Fruit fly (Drosophila melanogaster) whole organism, embryonic: ENCODE measurements around the gene CG8176.
A peak's percentile ranks its signal among the peaks of the same experiment; 100 is the strongest.

ENCODE experiments used
- Abd-B ChIP-seq: fragments of 200-800 bp; sonication (Bioruptor generic); optimal IDR thresholded peaks from 2 replicates; lab custom pipeline; 2018; ENCODE audit warnings: missing biosample characterization, mild to moderate bottlenecking, missing genetic modification characterization, moderate library complexity
- Atf6 ChIP-seq: fragments of 200-800 bp; sonication (Bioruptor generic); IDR thresholded peaks from 2 replicates; pipeline ENCODE4 v1.3.6; 2022; ENCODE audit warnings: missing biosample characterization, missing genetic modification characterization
- C15 ChIP-seq: fragments of 200-800 bp; sonication (Bioruptor generic); IDR thresholded peaks from 3 replicates; pipeline ENCODE4 v1.3.6; 2022; ENCODE audit warnings: missing biosample characterization, missing genetic modification characterization
- CG14667 ChIP-seq: fragments of 200-800 bp; sonication (Bioruptor generic); IDR thresholded peaks from 2 replicates; pipeline ENCODE4 v1.3.6; 2022; ENCODE audit warnings: missing biosample characterization, missing genetic modification characterization
- CG14860 ChIP-seq: fragments of 200-800 bp; sonication (Bioruptor generic); IDR thresholded peaks from 3 replicates; pipeline ENCODE4 v1.3.6; 2022; ENCODE audit warnings: missing biosample characterization, missing genetic modification characterization; ENCODE audit not compliant: partially characterized antibody
- CG15514 ChIP-seq: fragments of 200-800 bp; sonication (Bioruptor generic); optimal IDR thresholded peaks from 3 replicates; lab custom pipeline; 2017; ENCODE audit warnings: missing biosample characterization, missing genetic modification characterization, mild to moderate bottlenecking, moderate library complexity, missing genetic modification reagents
- CG18011 ChIP-seq: fragments of 200-800 bp; sonication (Bioruptor generic); optimal IDR thresholded peaks from 2 replicates; lab custom pipeline; 2017; ENCODE audit warnings: missing biosample characterization, missing genetic modification characterization, mild to moderate bottlenecking, moderate library complexity, missing genotype
- CG18262 ChIP-seq: fragments of 200-800 bp; optimal IDR thresholded peaks from 3 replicates; lab custom pipeline; 2019; ENCODE audit warnings: missing biosample characterization, mild to moderate bottlenecking, missing genetic modification characterization, moderate library complexity
- CG33213 ChIP-seq: fragments of 200-800 bp; sonication (Bioruptor generic); optimal IDR thresholded peaks from 3 replicates; lab custom pipeline; 2016; ENCODE audit warnings: missing biosample characterization, missing genetic modification characterization
- CG42726 ChIP-seq: fragments of 200-800 bp; sonication (Bioruptor generic); IDR thresholded peaks from 2 replicates; pipeline ENCODE4 v1.3.6; 2022; ENCODE audit warnings: missing biosample characterization, missing genetic modification characterization; ENCODE audit not compliant: partially characterized antibody
- CG4360 ChIP-seq: fragments of 200-800 bp; sonication (Bioruptor generic); IDR thresholded peaks from 2 replicates; pipeline ENCODE4 v1.3.6; 2022; ENCODE audit warnings: missing biosample characterization, missing genetic modification characterization
- CG43689 ChIP-seq: fragments of 200-800 bp; sonication (Bioruptor generic); IDR thresholded peaks from 2 replicates; pipeline ENCODE4 v1.3.6; 2022; ENCODE audit warnings: missing biosample characterization, missing genetic modification characterization
- CG4617 ChIP-seq: fragments of 200-800 bp; sonication (Bioruptor generic); optimal IDR thresholded peaks from 3 replicates; lab custom pipeline; 2016; ENCODE audit warnings: missing biosample characterization, missing genetic modification characterization, borderline replicate concordance
- CG4854 ChIP-seq: fragments of 200-800 bp; sonication (Bioruptor generic); optimal IDR thresholded peaks from 2 replicates; lab custom pipeline; 2016; ENCODE audit warnings: missing biosample characterization, missing genetic modification characterization, inconsistent platforms
- CG6791 ChIP-seq: fragments of 200-800 bp; sonication (Bioruptor generic); IDR thresholded peaks from 3 replicates; pipeline ENCODE4 v1.3.6; 2022; ENCODE audit warnings: missing biosample characterization, missing genetic modification characterization; ENCODE audit not compliant: partially characterized antibody
- CG7372 ChIP-seq: fragments of 200-800 bp; sonication (Bioruptor generic); IDR thresholded peaks from 2 replicates; pipeline ENCODE4 v1.3.6; 2022; ENCODE audit warnings: missing biosample characterization, missing genetic modification characterization
- CG7928 ChIP-seq: fragments of 200-800 bp; sonication (Bioruptor generic); optimal IDR thresholded peaks from 2 replicates; lab custom pipeline; 2017; ENCODE audit warnings: missing biosample characterization, mild to moderate bottlenecking, missing genetic modification characterization
- CG8089 ChIP-seq: fragments of 200-800 bp; sonication (Bioruptor generic); optimal IDR thresholded peaks from 3 replicates; lab custom pipeline; 2016; ENCODE audit warnings: missing biosample characterization, missing genetic modification characterization
- CG8359 ChIP-seq: fragments of 200-800 bp; sonication (Bioruptor generic); optimal IDR thresholded peaks from 2 replicates; lab custom pipeline; 2017; ENCODE audit warnings: missing biosample characterization, mild to moderate bottlenecking, missing genetic modification characterization, borderline replicate concordance
- CrebB ChIP-seq: fragments of 200-800 bp; sonication (Bioruptor generic); optimal IDR thresholded peaks from 3 replicates; lab custom pipeline; 2018; ENCODE audit warnings: missing biosample characterization, mild to moderate bottlenecking, missing genetic modification characterization
- E2f2 ChIP-seq: fragments of 200-800 bp; sonication (Bioruptor generic); IDR thresholded peaks from 2 replicates; pipeline ENCODE4 v1.3.6; 2022; ENCODE audit warnings: missing biosample characterization, missing genetic modification characterization
- Fer1 ChIP-seq: fragments of 200-800 bp; sonication (Bioruptor generic); optimal IDR thresholded peaks from 2 replicates; lab custom pipeline; 2017; ENCODE audit warnings: missing biosample characterization, mild to moderate bottlenecking, missing genetic modification characterization
- HLHmδ ChIP-seq: fragments of 200-800 bp; sonication (Bioruptor generic); optimal IDR thresholded peaks from 2 replicates; lab custom pipeline; 2018; ENCODE audit warnings: missing biosample characterization, mild to moderate bottlenecking, missing genetic modification characterization, moderate library complexity
- Hmr ChIP-seq: fragments of 200-800 bp; sonication (Bioruptor generic); optimal IDR thresholded peaks from 3 replicates; lab custom pipeline; 2017; ENCODE audit warnings: mild to moderate bottlenecking, missing biosample characterization, missing genetic modification reagents, missing genetic modification characterization
- Hr3 ChIP-seq: fragments of 200-800 bp; sonication (Bioruptor generic); optimal IDR thresholded peaks from 3 replicates; lab custom pipeline; 2016; ENCODE audit warnings: missing biosample characterization, missing genetic modification characterization
- Kr ChIP-seq: fragments of 200-800 bp; sonication (Bioruptor generic); optimal IDR thresholded peaks from 2 replicates; lab custom pipeline; 2017; ENCODE audit warnings: missing biosample characterization, mild to moderate bottlenecking, missing genetic modification characterization
- Meics ChIP-seq: fragments of 200-800 bp; sonication (Bioruptor generic); optimal IDR thresholded peaks from 2 replicates; lab custom pipeline; 2017; ENCODE audit warnings: missing biosample characterization, mild to moderate bottlenecking, missing genetic modification characterization
- Myb ChIP-seq: fragments of 200-800 bp; sonication (Bioruptor generic); optimal IDR thresholded peaks from 2 replicates; lab custom pipeline; 2016; ENCODE audit warnings: missing biosample characterization, missing genetic modification characterization
- NFAT ChIP-seq: fragments of 200-800 bp; sonication (Bioruptor generic); IDR thresholded peaks from 2 replicates; pipeline ENCODE4 v1.3.6; 2022; ENCODE audit warnings: missing biosample characterization, missing genetic modification characterization
- Neu2 ChIP-seq: fragments of 200-800 bp; sonication (Bioruptor generic); optimal IDR thresholded peaks from 3 replicates; lab custom pipeline; 2016; ENCODE audit warnings: missing biosample characterization, missing genetic modification characterization, borderline replicate concordance
- Oli ChIP-seq: fragments of 200-800 bp; sonication (Bioruptor generic); optimal IDR thresholded peaks from 2 replicates; lab custom pipeline; 2018; ENCODE audit warnings: missing biosample characterization, mild to moderate bottlenecking, missing genetic modification characterization, moderate library complexity
- Ptx1 ChIP-seq: fragments of 200-800 bp; sonication (Bioruptor generic); IDR thresholded peaks from 2 replicates; pipeline ENCODE4 v1.3.6; 2022; ENCODE audit warnings: missing biosample characterization, missing genetic modification characterization
- Tbp ChIP-seq: fragments of >200 bp; optimal IDR thresholded peaks from 2 replicates; lab custom pipeline; 2018; ENCODE audit warnings: missing biosample characterization, missing genetic modification characterization
- bab2 ChIP-seq: fragments of 200-800 bp; sonication (Bioruptor generic); optimal IDR thresholded peaks from 2 replicates; lab custom pipeline; 2016; ENCODE audit warnings: missing biosample characterization, missing genetic modification characterization
- bigmax ChIP-seq: fragments of 200-800 bp; sonication (Bioruptor generic); optimal IDR thresholded peaks from 2 replicates; lab custom pipeline; 2018; ENCODE audit warnings: missing biosample characterization, mild to moderate bottlenecking, missing genetic modification characterization
- chm ChIP-seq: fragments of 200-800 bp; sonication (Bioruptor generic); IDR thresholded peaks from 2 replicates; pipeline ENCODE4 v1.3.6; 2022; ENCODE audit warnings: missing biosample characterization, missing genetic modification characterization
- cwo ChIP-seq: fragments of 200-800 bp; sonication (Bioruptor generic); optimal IDR thresholded peaks from 3 replicates; lab custom pipeline; 2017; ENCODE audit warnings: missing biosample characterization, missing genetic modification characterization, mild to moderate bottlenecking, moderate library complexity, missing genetic modification reagents
- dm ChIP-seq: fragments of 200-800 bp; sonication (Bioruptor generic); optimal IDR thresholded peaks from 3 replicates; lab custom pipeline; 2016; ENCODE audit warnings: missing biosample characterization, missing genetic modification characterization
- en ChIP-seq: fragments of 200-800 bp; sonication (Bioruptor generic); optimal IDR thresholded peaks from 2 replicates; lab custom pipeline; 2016; ENCODE audit warnings: missing biosample characterization, missing genetic modification characterization
- ftz-f1 ChIP-seq: fragments of 200-800 bp; sonication (Bioruptor generic); optimal IDR thresholded peaks from 2 replicates; lab custom pipeline; 2016; ENCODE audit warnings: missing biosample characterization, missing genetic modification characterization
- hkb ChIP-seq, 2 experiments: fragments of 200-800 bp in 1 of 2; fragments of >200 bp in 1 of 2; sonication (Bioruptor generic) in 1 of 2; IDR thresholded peaks in 1 of 2; optimal IDR thresholded peaks in 1 of 2; 2 replicates each; pipeline versions ENCODE4 v1.3.6 to Lab custom; 2017 to 2022; ENCODE audit warnings: missing biosample characterization in 1 of 2, missing genetic modification characterization in 1 of 2
- jigr1 ChIP-seq: fragments of 200-800 bp; sonication (Bioruptor generic); IDR thresholded peaks from 3 replicates; pipeline ENCODE4 v1.3.6; 2022; ENCODE audit warnings: missing biosample characterization, missing genetic modification characterization
- lilli ChIP-seq: fragments of 200-800 bp; sonication (Bioruptor generic); optimal IDR thresholded peaks from 3 replicates; lab custom pipeline; 2016; ENCODE audit warnings: missing biosample characterization, missing genetic modification characterization
- nerfin-1 ChIP-seq: fragments of 200-800 bp; sonication (Bioruptor generic); optimal IDR thresholded peaks from 3 replicates; lab custom pipeline; 2019; ENCODE audit warnings: missing biosample characterization, mild to moderate bottlenecking, missing genetic modification characterization, moderate library complexity
- nmo ChIP-seq: fragments of 200-800 bp; sonication (Bioruptor generic); optimal IDR thresholded peaks from 2 replicates; lab custom pipeline; 2018; ENCODE audit warnings: missing biosample characterization, mild to moderate bottlenecking, missing genetic modification characterization, moderate library complexity
- nom ChIP-seq: fragments of 200-800 bp; sonication (Bioruptor generic); optimal IDR thresholded peaks from 2 replicates; lab custom pipeline; 2017; ENCODE audit warnings: missing biosample characterization, missing genetic modification characterization, mild to moderate bottlenecking, moderate library complexity, missing genetic modification reagents
- schlank ChIP-seq: fragments of 200-800 bp; sonication (Bioruptor generic); optimal IDR thresholded peaks from 2 replicates; lab custom pipeline; 2018; ENCODE audit warnings: missing biosample characterization, mild to moderate bottlenecking, missing genetic modification characterization
- seq ChIP-seq: fragments of 200-800 bp; sonication (Bioruptor generic); IDR thresholded peaks from 2 replicates; pipeline ENCODE4 v1.3.6; 2022; ENCODE audit warnings: missing biosample characterization, missing genetic modification characterization
- usp ChIP-seq: fragments of >200 bp; optimal IDR thresholded peaks from 2 replicates; lab custom pipeline; 2017; ENCODE audit warnings: missing biosample characterization, missing genetic modification characterization
- zfh2 ChIP-seq: fragments of 200-800 bp; sonication (Bioruptor generic); optimal IDR thresholded peaks from 2 replicates; lab custom pipeline; 2016; ENCODE audit warnings: missing biosample characterization, missing genetic modification characterization

CG8176 gene

DNA sequence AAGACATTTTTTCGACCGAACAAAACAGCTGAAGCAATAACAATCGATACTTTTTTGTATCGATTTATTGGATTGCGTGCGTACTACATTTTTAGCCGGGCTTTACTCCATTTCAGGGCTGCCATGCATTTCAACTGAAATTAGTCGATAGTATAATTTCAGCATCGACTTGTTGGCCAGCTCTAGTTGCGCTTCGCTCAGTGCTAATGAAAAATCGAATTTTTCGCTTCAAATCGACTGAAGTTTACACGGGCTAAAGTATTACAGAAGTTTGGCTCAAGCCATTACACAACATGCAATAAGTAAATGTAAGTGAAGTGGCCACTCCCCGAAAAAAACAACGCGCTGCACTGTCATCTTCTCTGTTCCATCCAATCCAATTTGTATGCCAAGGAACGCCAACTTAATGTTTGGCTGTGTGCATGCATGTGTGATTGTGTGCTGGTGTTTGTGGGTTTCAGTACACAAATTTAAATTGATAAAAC, at the start of gene CG8176, which contains the start of the genes mRpL47 and Kdm3 (continued):
- peak; percentile 97 for TF ChIP-seq Abd-B (GFP tag; lab: Kevin White, UChicago)
- peak; percentile 91 for TF ChIP-seq zfh2 (GFP tag; lab: Kevin White, UChicago)
- TF ChIP-seq CG14667 (GFP tag; lab: Robert Waterston, UW), result no peak
- no peak for TF ChIP-seq CG7372 (GFP tag; lab: Robert Waterston, UW)
- TF ChIP-seq CG6791 (GFP tag; lab: Robert Waterston, UW), result no peak
- TF ChIP-seq CG7928 (GFP tag; lab: Kevin White, UChicago), result peak; percentile 98
- TF ChIP-seq jigr1 (GFP tag; lab: Robert Waterston, UW), result no peak
- TF ChIP-seq hkb (optimal IDR thresholded peaks at IDR 0.05; lab: Kevin White, UChicago), result no peak
- TF ChIP-seq hkb (GFP tag; IDR thresholded peaks at IDR 0.05; lab: Robert Waterston, UW), result no peak
- no peak for TF ChIP-seq CG14860
- TF ChIP-seq NFAT (GFP tag; lab: Robert Waterston, UW), result no peak
- TF ChIP-seq CG18011 (GFP tag; lab: Kevin White, UChicago), result peak; percentile 21
- TF ChIP-seq seq (GFP tag; lab: Robert Waterston, UW), result no peak
- peak; percentile 87 for TF ChIP-seq CG33213
- TF ChIP-seq CG4360 (GFP tag; lab: Robert Waterston, UW), result no peak
- TF ChIP-seq CG43689 (GFP tag; lab: Robert Waterston, UW), result no peak
- TF ChIP-seq Oli, result no peak
- TF ChIP-seq Meics (GFP tag; lab: Kevin White, UChicago), result peak; percentile 30
- TF ChIP-seq C15, result no peak
- peak; percentile 26 for TF ChIP-seq ftz-f1
- no peak for TF ChIP-seq CG42726
- TF ChIP-seq nmo (GFP tag; lab: Kevin White, UChicago), result peak; percentile 87
- peak; percentile 37 for TF ChIP-seq CG8089 (GFP tag; lab: Kevin White, UChicago)
- TF ChIP-seq chm, result no peak
- peak; percentile 60 for TF ChIP-seq bab2 (GFP tag; lab: Kevin White, UChicago)
- TF ChIP-seq nom (GFP tag; lab: Kevin White, UChicago), result no peak
- TF ChIP-seq Hr3 (GFP tag; lab: Kevin White, UChicago), result peak; percentile 48
- TF ChIP-seq schlank (tag; lab: Kevin White, UChicago), result peak; percentile 58
- TF ChIP-seq nerfin-1, result peak; percentile 81
- TF ChIP-seq dm (GFP tag; lab: Kevin White, UChicago), result peak; percentile 89
- peak; percentile 97 for TF ChIP-seq CG4617 (GFP tag; lab: Kevin White, UChicago)
- TF ChIP-seq Neu2, result no peak
- TF ChIP-seq CG15514 (GFP tag; lab: Kevin White, UChicago), result peak; percentile 89
- peak; percentile 85 for TF ChIP-seq Myb (GFP tag; lab: Kevin White, UChicago)
- TF ChIP-seq Tbp (GFP tag; lab: Kevin White, UChicago), result no peak
- peak; percentile 20 for TF ChIP-seq en (GFP tag; lab: Kevin White, UChicago)
- TF ChIP-seq Ptx1 (GFP tag; lab: Robert Waterston, UW), result no peak
- TF ChIP-seq lilli, result peak; percentile 85
- TF ChIP-seq Fer1 (GFP tag; lab: Kevin White, UChicago), result peak; percentile 51
- peak; percentile 43 for TF ChIP-seq CG18262 (tag; lab: Kevin White, UChicago)
- no peak for TF ChIP-seq E2f2
- no peak for TF ChIP-seq usp (GFP tag; lab: Kevin White, UChicago)
- TF ChIP-seq Atf6 (GFP tag; lab: Robert Waterston, UW), result no peak
- no peak for TF ChIP-seq bigmax (GFP tag; lab: Kevin White, UChicago)
- no peak for TF ChIP-seq cwo (GFP tag; lab: Kevin White, UChicago)
- no peak for TF ChIP-seq Kr
- peak; percentile 47 for TF ChIP-seq CrebB
- peak; percentile 86 for TF ChIP-seq Hmr (GFP tag; lab: Kevin White, UChicago)
- TF ChIP-seq CG8359 (GFP tag; lab: Kevin White, UChicago), result no peak
- no peak for TF ChIP-seq HLHmδ (GFP tag; lab: Kevin White, UChicago)
- peak; percentile 41 for TF ChIP-seq CG4854
